Fruit fly (Drosophila melanogaster): ENCODE data around the gene CG15362.

The CG15362 gene

dm6 chr2L:1973957-1974356, 7.0 kb upstream of the CG15362 start, which contains the start of gene Der-1:
TSS of gene Der-1 (plus strand) at chr2L:1973957.
- no peak for TF ChIP-seq CG12768 (GFP tag; optimal IDR thresholded peaks at IDR 0.05)
- no peak for TF ChIP-seq tj (GFP tag; optimal IDR thresholded peaks at IDR 0.05)
- TF ChIP-seq toe (GFP tag; optimal IDR thresholded peaks at IDR 0.05), result no peak
- TF ChIP-seq Mnt (GFP tag; optimal IDR thresholded peaks at IDR 0.05), result peak; percentile 3
- TF ChIP-seq CG5204 (GFP tag; optimal IDR thresholded peaks at IDR 0.05), result no peak
- TF ChIP-seq CG7101 (tag; optimal IDR thresholded peaks at IDR 0.05), result peak; percentile 4
- TF ChIP-seq Crg-1 (GFP tag; optimal IDR thresholded peaks at IDR 0.05), result peak; percentile 14
- no peak for TF ChIP-seq pad (GFP tag; optimal IDR thresholded peaks at IDR 0.05)
- peak; percentile 7 for TF ChIP-seq bab1 (GFP tag; optimal IDR thresholded peaks at IDR 0.05)
- peak; percentile 4 for TF ChIP-seq CG1620 (GFP tag; optimal IDR thresholded peaks at IDR 0.05)

- no peak for TF ChIP-seq kay (GFP tag; ENCODE audit: borderline replicate concordance)
- no peak for TF ChIP-seq toe (GFP tag; optimal IDR thresholded peaks at IDR 0.05)
- no peak for TF ChIP-seq pad (GFP tag; optimal IDR thresholded peaks at IDR 0.05)
- no peak for TF ChIP-seq Hr96 (GFP tag; optimal IDR thresholded peaks at IDR 0.05)
- no peak for TF ChIP-seq Clk (GFP tag; optimal IDR thresholded peaks at IDR 0.05)
- TF ChIP-seq cnc (optimal IDR thresholded peaks at IDR 0.05), result no peak
Observed at dm6 chr2L:1975473-1975872, 5.5 kb upstream of the CG15362 start.

dm6 chr2L:1979196-1979818, 1.7 kb upstream of the CG15362 start:
- no peak for TF ChIP-seq CG7101 (tag; optimal IDR thresholded peaks at IDR 0.05)
- TF ChIP-seq kay (GFP tag; ENCODE audit: borderline replicate concordance), result no peak
- no peak for TF ChIP-seq pad (GFP tag; optimal IDR thresholded peaks at IDR 0.05)
- TF ChIP-seq CG33017 (tag; optimal IDR thresholded peaks at IDR 0.05), result no peak
- no peak for TF ChIP-seq cnc (optimal IDR thresholded peaks at IDR 0.05)
- TF ChIP-seq cic (GFP tag; optimal IDR thresholded peaks at IDR 0.05), result no peak
- TF ChIP-seq Hr96 (GFP tag; optimal IDR thresholded peaks at IDR 0.05), result no peak
- no peak for TF ChIP-seq CG14711 (tag; optimal IDR thresholded peaks at IDR 0.05)
- no peak for TF ChIP-seq tj (GFP tag; optimal IDR thresholded peaks at IDR 0.05)
- TF ChIP-seq CG5204 (GFP tag; optimal IDR thresholded peaks at IDR 0.05), result no peak
- TF ChIP-seq CG12768 (GFP tag; optimal IDR thresholded peaks at IDR 0.05), result no peak
- TF ChIP-seq bab1 (GFP tag; optimal IDR thresholded peaks at IDR 0.05), result no peak
- no peak for TF ChIP-seq Mnt (GFP tag; optimal IDR thresholded peaks at IDR 0.05)
- no peak for TF ChIP-seq Clk (GFP tag; optimal IDR thresholded peaks at IDR 0.05)

dm6 chr2L:1981726-1982367, 871 bp downstream of the CG15362 start, which contains the start of gene CG7289:
TSS of gene CG7289 (plus strand) at chr2L:1982217.
- TF ChIP-seq Clk (GFP tag; optimal IDR thresholded peaks at IDR 0.05) (no peak), Mnt (GFP tag; optimal IDR thresholded peaks at IDR 0.05) (peak; percentile 29), bab1 (GFP tag; optimal IDR thresholded peaks at IDR 0.05) (no peak), CG14711 (tag; optimal IDR thresholded peaks at IDR 0.05) (peak; percentile 0), CG7101 (tag; optimal IDR thresholded peaks at IDR 0.05) (peak; percentile 18), toe (GFP tag; optimal IDR thresholded peaks at IDR 0.05) (peak; percentile 58), CG12768 (GFP tag; optimal IDR thresholded peaks at IDR 0.05) (peak; percentile 13), CG33017 (tag; optimal IDR thresholded peaks at IDR 0.05) (no peak), ovo (GFP tag; optimal IDR thresholded peaks at IDR 0.05) (no peak)

- TF ChIP-seq toe (GFP tag; optimal IDR thresholded peaks at IDR 0.05) (peak; percentile 41), CG5204 (GFP tag; optimal IDR thresholded peaks at IDR 0.05) (no peak), Clk (GFP tag; optimal IDR thresholded peaks at IDR 0.05) (peak; percentile 21), bab1 (GFP tag; optimal IDR thresholded peaks at IDR 0.05) (peak; percentile 7), kay (GFP tag; ENCODE audit: borderline replicate concordance) (peak; percentile 92), CG7101 (tag; optimal IDR thresholded peaks at IDR 0.05) (peak; percentile 40), CG11617 (GFP tag; optimal IDR thresholded peaks at IDR 0.05) (peak; percentile 68), cic (GFP tag; optimal IDR thresholded peaks at IDR 0.05) (peak; percentile 71), tj (GFP tag; optimal IDR thresholded peaks at IDR 0.05) (peak; percentile 98), CG7045 (GFP tag; optimal IDR thresholded peaks at IDR 0.05) (peak; percentile 59), CG12768 (GFP tag; optimal IDR thresholded peaks at IDR 0.05) (no peak), CG33017 (tag; optimal IDR thresholded peaks at IDR 0.05) (no peak), Mnt (GFP tag; optimal IDR thresholded peaks at IDR 0.05) (peak; percentile 15), CG14711 (tag; optimal IDR thresholded peaks at IDR 0.05) (peak; percentile 30), Hr96 (GFP tag; optimal IDR thresholded peaks at IDR 0.05) (peak; percentile 59), cnc (optimal IDR thresholded peaks at IDR 0.05) (no peak)
Observed at dm6 chr2L:1986343-1987280, 5.6 kb downstream of the CG15362 start.

Data from whole organism, adult.